Worm (Caenorhabditis elegans) whole organism, young adult: ENCODE measurements around the gene ttr-42.
A peak's percentile ranks its signal among the peaks of the same experiment; 100 is the strongest.

ENCODE experiments used
- B0019.2 ChIP-seq: fragments of 200-800 bp; sonication (Bioruptor generic); conservative IDR thresholded peaks from 2 replicates; pipeline ENCODE4 v1.3.6; 2022; ENCODE audit warnings: missing genetic modification reagents, missing genetic modification characterization, missing compliant biosample characterization
- C17E4.6 ChIP-seq: fragments of 200-800 bp; sonication (Bioruptor generic); IDR thresholded peaks from 2 replicates; pipeline ENCODE4 v1.3.6; 2022; ENCODE audit warnings: missing genetic modification reagents, missing genetic modification characterization, missing compliant biosample characterization
- D2030.7 ChIP-seq: fragments of 200-800 bp; sonication (Bioruptor generic); IDR thresholded peaks from 2 replicates; pipeline ENCODE4 v1.3.6; 2022; ENCODE audit warnings: missing genetic modification reagents, missing genetic modification characterization, missing compliant biosample characterization
- F22D6.2 ChIP-seq: sonication (generic microtip); optimal IDR thresholded peaks from 2 replicates; lab custom pipeline; 2016; ENCODE audit warnings: mild to moderate bottlenecking, missing genetic modification characterization, missing compliant biosample characterization
- K12H6.12 ChIP-seq: fragments of 200-800 bp; sonication (Bioruptor generic); optimal IDR thresholded peaks from 2 replicates; lab custom pipeline; 2018; ENCODE audit warnings: mild to moderate bottlenecking, missing genetic modification characterization, missing compliant biosample characterization
- T07F8.4 ChIP-seq: sonication (generic microtip); optimal IDR thresholded peaks from 2 replicates; lab custom pipeline; 2016; ENCODE audit warnings: mild to moderate bottlenecking, missing genetic modification characterization, moderate library complexity, missing compliant biosample characterization
- T26A5.8 ChIP-seq: sonication (generic microtip); optimal IDR thresholded peaks from 2 replicates; lab custom pipeline; 2016; ENCODE audit warnings: missing genetic modification characterization, missing compliant biosample characterization
- Y79H2A.3 ChIP-seq: fragments of 200-800 bp; sonication (Bioruptor generic); conservative IDR thresholded peaks from 2 replicates; pipeline ENCODE4 v1.3.6; 2022; ENCODE audit warnings: missing genetic modification reagents, missing genetic modification characterization, missing compliant biosample characterization
- akir-1 ChIP-seq: fragments of 200-800 bp; sonication (Bioruptor generic); optimal IDR thresholded peaks from 2 replicates; lab custom pipeline; 2018; ENCODE audit warnings: mild to moderate bottlenecking, missing genetic modification characterization, moderate library complexity, missing compliant biosample characterization
- bed-1 ChIP-seq: fragments of 200-800 bp; sonication (Bioruptor generic); IDR thresholded peaks from 2 replicates; pipeline ENCODE4 v1.3.6; 2022; ENCODE audit warnings: missing genetic modification reagents, missing genetic modification characterization, missing compliant biosample characterization
- ccch-3 ChIP-seq: fragments of 200-800 bp; sonication (Bioruptor generic); optimal IDR thresholded peaks from 2 replicates; lab custom pipeline; 2018; ENCODE audit warnings: mild to moderate bottlenecking, missing genetic modification characterization, missing compliant biosample characterization
- cebp-1 ChIP-seq, 2 experiments: fragments of 200-800 bp in 1 of 2; sonication (Bioruptor generic) in 1 of 2; sonication (generic microtip) in 1 of 2; IDR thresholded peaks in 1 of 2; optimal IDR thresholded peaks in 1 of 2; 2 replicates each; pipeline versions ENCODE4 v1.3.6 to Lab custom; 2017 to 2022; ENCODE audit warnings: missing compliant biosample characterization in 2 of 2, missing genetic modification characterization in 2 of 2, mild to moderate bottlenecking in 1 of 2, missing genetic modification reagents in 1 of 2, moderate library complexity in 1 of 2
- dpl-1 ChIP-seq: fragments of 150-350 bp; optimal IDR thresholded peaks from 2 replicates; lab custom pipeline; 2014; ENCODE audit warnings: missing biosample characterization, missing genetic modification reagents, missing genetic modification characterization
- efl-1 ChIP-seq: fragments of 150-350 bp; optimal IDR thresholded peaks from 2 replicates; lab custom pipeline; 2014; ENCODE audit warnings: missing biosample characterization, missing genetic modification reagents, missing genetic modification characterization
- egl-44 ChIP-seq: fragments of 200-800 bp; sonication (Bioruptor generic); IDR thresholded peaks from 2 replicates; pipeline ENCODE4 v1.3.6; 2022; ENCODE audit warnings: missing genetic modification reagents, missing genetic modification characterization, missing compliant biosample characterization
- hmg-1.2 ChIP-seq: fragments of 200-800 bp; sonication (Bioruptor generic); IDR thresholded peaks from 2 replicates; pipeline ENCODE4 v1.3.6; 2022; ENCODE audit warnings: missing genetic modification reagents, missing genetic modification characterization, missing compliant biosample characterization
- hmg-20 ChIP-seq: fragments of 200-800 bp; sonication (Bioruptor generic); IDR thresholded peaks from 2 replicates; pipeline ENCODE4 v1.3.6; 2022; ENCODE audit warnings: missing genetic modification reagents, missing genetic modification characterization, missing compliant biosample characterization
- let-607 ChIP-seq, 2 experiments: fragments of 200-800 bp in 1 of 2; sonication (Bioruptor generic) in 1 of 2; sonication (generic microtip) in 1 of 2; optimal IDR thresholded peaks; 2 replicates each; lab custom pipeline; 2016 to 2018; ENCODE audit warnings: mild to moderate bottlenecking in 2 of 2, missing compliant biosample characterization in 2 of 2, missing genetic modification characterization in 2 of 2, moderate library complexity in 2 of 2, missing genotype in 1 of 2
- lsl-1 ChIP-seq: fragments of 200-800 bp; sonication (Bioruptor generic); optimal IDR thresholded peaks from 2 replicates; lab custom pipeline; 2018; ENCODE audit warnings: mild to moderate bottlenecking, missing genetic modification characterization, moderate library complexity, missing compliant biosample characterization
- lsy-27 ChIP-seq: sonication (generic microtip); optimal IDR thresholded peaks from 2 replicates; lab custom pipeline; 2017; ENCODE audit warnings: missing genetic modification characterization, mild to moderate bottlenecking, missing compliant biosample characterization, antibody characterized with exemption, missing genotype, borderline replicate concordance; ENCODE audit not compliant: insufficient read depth
- madf-8 ChIP-seq: fragments of 200-800 bp; sonication (Bioruptor generic); conservative IDR thresholded peaks from 2 replicates; pipeline ENCODE4 v1.3.6; 2022; ENCODE audit warnings: missing genetic modification reagents, missing genetic modification characterization, missing compliant biosample characterization
- mel-28 ChIP-seq: sonication (generic microtip); optimal IDR thresholded peaks from 2 replicates; lab custom pipeline; 2016; ENCODE audit warnings: borderline replicate concordance, mild to moderate bottlenecking, missing genetic modification characterization, missing compliant biosample characterization
- nfya-2 ChIP-seq: fragments of 200-800 bp; sonication (Bioruptor generic); IDR thresholded peaks from 2 replicates; pipeline ENCODE4 v1.3.6; 2022; ENCODE audit warnings: missing genetic modification reagents, missing genetic modification characterization, missing compliant biosample characterization
- nfyb-1 ChIP-seq: fragments of 200-800 bp; sonication (Bioruptor generic); IDR thresholded peaks from 2 replicates; pipeline ENCODE4 v1.3.6; 2022; ENCODE audit warnings: missing genetic modification reagents, missing genetic modification characterization, missing compliant biosample characterization
- nhr-80 ChIP-seq: sonication (generic microtip); optimal IDR thresholded peaks from 2 replicates; lab custom pipeline; 2016; ENCODE audit warnings: missing genetic modification characterization, missing compliant biosample characterization
- pbrm-1 ChIP-seq: fragments of 200-800 bp; sonication (Bioruptor generic); IDR thresholded peaks from 2 replicates; pipeline ENCODE4 v1.3.6; 2022; ENCODE audit warnings: missing genetic modification reagents, missing genetic modification characterization, missing compliant biosample characterization
- pha-4 ChIP-seq: fragments of 150-350 bp; sonication (generic microtip); optimal IDR thresholded peaks from 2 replicates; lab custom pipeline; 2014; ENCODE audit warnings: missing biosample characterization, missing genetic modification reagents, missing genetic modification characterization
- repo-1 ChIP-seq: sonication (generic microtip); optimal IDR thresholded peaks from 2 replicates; lab custom pipeline; 2017; ENCODE audit warnings: mild to moderate bottlenecking, missing genetic modification characterization, missing compliant biosample characterization
- sdz-38 ChIP-seq: sonication (generic microtip); optimal IDR thresholded peaks from 2 replicates; lab custom pipeline; 2016; ENCODE audit warnings: missing genotype, missing genetic modification characterization, missing compliant biosample characterization
- sea-2 ChIP-seq: fragments of 200-800 bp; sonication (Bioruptor generic); IDR thresholded peaks from 2 replicates; pipeline ENCODE4 v1.3.6; 2022; ENCODE audit warnings: missing genetic modification characterization, missing compliant biosample characterization
- snpc-1.1 ChIP-seq: sonication (generic microtip); optimal IDR thresholded peaks from 2 replicates; lab custom pipeline; 2017; ENCODE audit warnings: missing genetic modification characterization, mild to moderate bottlenecking, missing compliant biosample characterization, antibody characterized with exemption, moderate library complexity, missing genotype, missing genetic modification reagents; ENCODE audit not compliant: insufficient read depth
- snpc-1.3 ChIP-seq: sonication (generic microtip); optimal IDR thresholded peaks from 2 replicates; lab custom pipeline; 2017; ENCODE audit warnings: missing genetic modification characterization, mild to moderate bottlenecking, missing compliant biosample characterization, antibody characterized with exemption, moderate library complexity, missing genotype, missing genetic modification reagents; ENCODE audit not compliant: insufficient read depth
- snpc-3.4 ChIP-seq: sonication (generic microtip); optimal IDR thresholded peaks from 2 replicates; lab custom pipeline; 2017; ENCODE audit warnings: missing genetic modification characterization, mild to moderate bottlenecking, missing compliant biosample characterization, antibody characterized with exemption, moderate library complexity, missing genotype, missing genetic modification reagents
- snpc-4 ChIP-seq, 5 experiments: fragments of 150-350 bp in 1 of 5; sonication (generic microtip) in 4 of 5; optimal IDR thresholded peaks; 2 replicates each; lab custom pipeline; 2014 to 2018; ENCODE audit warnings: missing genetic modification characterization in 5 of 5, missing biosample characterization in 3 of 5, antibody characterized with exemption in 2 of 5, mild to moderate bottlenecking in 2 of 5, missing compliant biosample characterization in 2 of 5, missing genotype in 2 of 5, moderate library complexity in 2 of 5, missing genetic modification reagents in 1 of 5
- sptf-2 ChIP-seq: fragments of 200-800 bp; sonication (Bioruptor generic); optimal IDR thresholded peaks from 2 replicates; lab custom pipeline; 2018; ENCODE audit warnings: mild to moderate bottlenecking, missing genetic modification characterization, missing compliant biosample characterization
- tbp1 ChIP-seq: fragments of 200-800 bp; sonication (Bioruptor generic); optimal IDR thresholded peaks from 2 replicates; lab custom pipeline; 2018; ENCODE audit warnings: mild to moderate bottlenecking, missing genetic modification characterization, missing compliant biosample characterization
- tlf-1 ChIP-seq: fragments of 200-800 bp; sonication (Bioruptor generic); optimal IDR thresholded peaks from 2 replicates; lab custom pipeline; 2018; ENCODE audit warnings: mild to moderate bottlenecking, missing genetic modification characterization, missing compliant biosample characterization
- unc-130 ChIP-seq: sonication (generic microtip); optimal IDR thresholded peaks from 2 replicates; lab custom pipeline; 2016; ENCODE audit warnings: missing genetic modification reagents, missing genetic modification characterization, missing compliant biosample characterization
- zfh-2 ChIP-seq: fragments of 200-800 bp; sonication (Bioruptor generic); conservative IDR thresholded peaks from 2 replicates; pipeline ENCODE4 v1.3.6; 2022; ENCODE audit warnings: missing genetic modification reagents, missing genetic modification characterization, missing compliant biosample characterization
- zim-3 ChIP-seq: sonication (generic microtip); optimal IDR thresholded peaks from 2 replicates; lab custom pipeline; 2017; ENCODE audit warnings: mild to moderate bottlenecking, missing genetic modification characterization, moderate library complexity, missing compliant biosample characterization
- ztf-22 ChIP-seq: fragments of 200-800 bp; sonication (Bioruptor generic); optimal IDR thresholded peaks from 2 replicates; lab custom pipeline; 2018; ENCODE audit warnings: mild to moderate bottlenecking, missing genetic modification characterization, moderate library complexity, missing compliant biosample characterization
- ztf-28 ChIP-seq: fragments of 200-800 bp; sonication (Bioruptor generic); IDR thresholded peaks from 2 replicates; pipeline ENCODE4 v1.3.6; 2022; ENCODE audit warnings: missing genetic modification reagents, missing genetic modification characterization, missing compliant biosample characterization

Gene ttr-42

ce11 chrX:2564047-2564446 is 13.5 kb upstream of the ttr-42 start, which contains the start of gene dhcr-24:
Gene dhcr-24 (minus strand): TSS chrX:2564147.
- TF ChIP-seq hmg-20 (GFP tag; lab: Robert Waterston, UW) = no peak
- no peak for TF ChIP-seq ztf-22 (GFP tag; lab: Kevin White, UChicago)
- TF ChIP-seq T07F8.4 (tag; lab: Kevin White, UChicago) = no peak
- TF ChIP-seq zim-3 = no peak
- no peak for TF ChIP-seq sea-2 (GFP tag; lab: Robert Waterston, UW)
- no peak for TF ChIP-seq mel-28 (tag; lab: Kevin White, UChicago)
- TF ChIP-seq Y79H2A.3 (GFP tag; lab: Robert Waterston, UW) = no peak
- no peak for TF ChIP-seq ccch-3 (GFP tag; lab: Kevin White, UChicago)
- TF ChIP-seq snpc-3.4 = no peak
- no peak for TF ChIP-seq cebp-1 (GFP tag; IDR thresholded peaks at IDR 0.05; lab: Robert Waterston, UW)
- no peak for TF ChIP-seq cebp-1 (tag; optimal IDR thresholded peaks at IDR 0.05; lab: Kevin White, UChicago)
- TF ChIP-seq tbp1 (GFP tag; lab: Kevin White, UChicago) = no peak
- TF ChIP-seq snpc-1.3 (tag; lab: Kevin White, UChicago) = no peak
- TF ChIP-seq snpc-4 (GFP tag; optimal IDR thresholded peaks at IDR 0.05; lab: Kevin White, UChicago) = no peak
- no peak for TF ChIP-seq snpc-4 (tag; optimal IDR thresholded peaks at IDR 0.05; lab: Kevin White, UChicago)
- no peak for TF ChIP-seq F22D6.2
- no peak for TF ChIP-seq B0019.2
- no peak for TF ChIP-seq lsl-1 (GFP tag; lab: Kevin White, UChicago)

- TF ChIP-seq nhr-80 (tag; lab: Kevin White, UChicago) (peak; percentile 49), madf-8 (GFP tag; lab: Robert Waterston, UW) (no peak), sdz-38 (tag; lab: Kevin White, UChicago) (no peak), pha-4 (tag; lab: Kevin White, UChicago) (no peak), bed-1 (GFP tag; lab: Robert Waterston, UW) (no peak), D2030.7 (GFP tag; lab: Robert Waterston, UW) (no peak)
Observed at ce11 chrX:2565308-2565773, 12.2 kb upstream of the ttr-42 start, which contains the start of gene F52H2.15. Gene F52H2.15 (plus strand): TSS chrX:2565358.

DNA sequence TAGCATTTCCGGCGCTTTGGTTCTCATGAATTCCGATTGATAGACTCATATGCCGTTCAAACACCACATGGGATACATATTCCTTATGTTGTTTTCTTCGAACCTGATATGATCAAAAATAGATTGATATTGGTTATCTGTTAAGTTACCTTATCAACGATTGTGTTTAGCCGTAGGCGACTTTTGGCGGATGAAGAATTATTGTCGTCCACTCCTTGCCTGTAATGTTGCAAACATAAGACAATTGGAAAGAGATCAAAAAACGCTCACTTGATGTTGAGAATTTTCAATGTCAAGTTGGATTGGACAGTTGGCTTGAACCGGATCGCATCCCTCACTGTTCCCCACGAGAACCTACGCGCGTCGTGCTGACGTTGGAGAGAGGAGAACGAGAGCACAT is 9.8 kb upstream of the ttr-42 start:
- TF ChIP-seq let-607 (tag; optimal IDR thresholded peaks at IDR 0.05; lab: Kevin White, UChicago) (no peak), egl-44 (no peak), akir-1 (GFP tag; lab: Kevin White, UChicago) (no peak), ztf-28 (no peak), unc-130 (GFP tag; lab: Kevin White, UChicago) (no peak), ccch-3 (GFP tag; lab: Kevin White, UChicago) (no peak), sea-2 (GFP tag; lab: Robert Waterston, UW) (no peak), dpl-1 (GFP tag; lab: Kevin White, UChicago) (no peak), sptf-2 (no peak)

DNA sequence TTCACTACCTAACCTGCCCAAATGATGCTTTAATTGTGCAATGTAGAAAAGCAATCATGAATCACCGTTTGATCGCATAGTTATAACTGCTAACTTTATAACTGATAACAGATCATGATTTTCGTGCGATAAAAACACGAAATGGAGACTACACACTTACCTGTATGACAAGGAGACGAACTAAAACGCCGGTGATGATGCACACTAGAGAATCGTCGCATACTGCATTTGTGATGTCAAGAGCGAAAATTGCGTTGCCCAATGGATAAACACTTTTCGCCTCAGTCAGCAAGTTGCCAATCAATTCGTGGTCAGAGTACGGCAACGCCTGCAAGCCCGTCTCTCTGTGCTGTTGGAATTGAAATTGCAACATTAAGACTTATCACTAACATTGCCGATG is 8.5 kb upstream of the ttr-42 start:
- TF ChIP-seq C17E4.6 (GFP tag; lab: Robert Waterston, UW) = no peak
- TF ChIP-seq nfya-2 (GFP tag; lab: Robert Waterston, UW) = no peak
- peak; percentile 57 for TF ChIP-seq akir-1 (GFP tag; lab: Kevin White, UChicago)
- no peak for TF ChIP-seq T26A5.8 (tag; lab: Kevin White, UChicago)
- TF ChIP-seq efl-1 (GFP tag; lab: Kevin White, UChicago) = no peak
- TF ChIP-seq zfh-2 (GFP tag; lab: Robert Waterston, UW) = no peak
- peak; percentile 19 for TF ChIP-seq tlf-1 (GFP tag; lab: Kevin White, UChicago)
- TF ChIP-seq snpc-1.1 (tag; lab: Kevin White, UChicago) = no peak
- TF ChIP-seq nfyb-1 = peak; percentile 84
- no peak for TF ChIP-seq pha-4 (tag; lab: Kevin White, UChicago)
- no peak for TF ChIP-seq repo-1 (tag; lab: Kevin White, UChicago)
- TF ChIP-seq K12H6.12 = no peak
- TF ChIP-seq lsy-27 (tag; lab: Kevin White, UChicago) = no peak
- no peak for TF ChIP-seq pbrm-1
- TF ChIP-seq T07F8.4 (tag; lab: Kevin White, UChicago) = no peak
- TF ChIP-seq cebp-1 (GFP tag; IDR thresholded peaks at IDR 0.05; lab: Robert Waterston, UW) = no peak
- no peak for TF ChIP-seq cebp-1 (tag; optimal IDR thresholded peaks at IDR 0.05; lab: Kevin White, UChicago)
- TF ChIP-seq hmg-1.2 (GFP tag; lab: Robert Waterston, UW) = no peak
